Fruit fly (Drosophila melanogaster) whole organism, embryonic: Measurements from ENCODE around the gene Dredd.
A peak's percentile ranks its signal among the peaks of the same experiment; 100 is the strongest.

Source experiments
- Ada2b ChIP-seq: fragments of 200-800 bp; sonication (Bioruptor generic); IDR thresholded peaks from 2 replicates; pipeline ENCODE4 v1.3.6; 2022; ENCODE audit warnings: missing biosample characterization, missing genetic modification characterization
- Aef1 ChIP-seq: fragments of 200-800 bp; sonication (Bioruptor generic); IDR thresholded peaks from 3 replicates; pipeline ENCODE4 v1.3.6; 2022; ENCODE audit warnings: missing biosample characterization, missing genetic modification characterization
- Antp ChIP-seq: fragments of 200-800 bp; sonication (Bioruptor generic); optimal IDR thresholded peaks from 3 replicates; lab custom pipeline; 2016; ENCODE audit warnings: missing biosample characterization, missing genetic modification characterization
- Atf-2 ChIP-seq: fragments of 200-800 bp; sonication (Bioruptor generic); optimal IDR thresholded peaks from 2 replicates; lab custom pipeline; 2016; ENCODE audit warnings: missing biosample characterization, missing genetic modification characterization
- CG1024 ChIP-seq: fragments of 200-800 bp; sonication (Bioruptor generic); IDR thresholded peaks from 2 replicates; pipeline ENCODE4 v1.3.6; 2022; ENCODE audit warnings: missing biosample characterization, missing genetic modification characterization
- CG11560 ChIP-seq: fragments of 200-800 bp; sonication (Bioruptor generic); IDR thresholded peaks from 3 replicates; pipeline ENCODE4 v1.3.6; 2022; ENCODE audit warnings: missing biosample characterization, missing genetic modification characterization
- CG11695 ChIP-seq: fragments of 200-800 bp; sonication (Bioruptor generic); IDR thresholded peaks from 3 replicates; pipeline ENCODE4 v1.3.6; 2022; ENCODE audit warnings: missing biosample characterization, missing genetic modification characterization
- CG13123 ChIP-seq: fragments of 200-800 bp; sonication (Bioruptor generic); optimal IDR thresholded peaks from 2 replicates; lab custom pipeline; 2016; ENCODE audit warnings: missing biosample characterization, missing genetic modification characterization
- CG13287 ChIP-seq: fragments of 200-800 bp; sonication (Bioruptor generic); IDR thresholded peaks from 2 replicates; pipeline ENCODE4 v1.3.6; 2022; ENCODE audit warnings: missing biosample characterization, missing genetic modification characterization; ENCODE audit not compliant: partially characterized antibody
- CG13624 ChIP-seq: fragments of 200-800 bp; sonication (Bioruptor generic); optimal IDR thresholded peaks from 2 replicates; lab custom pipeline; 2016; ENCODE audit warnings: missing biosample characterization, missing genetic modification characterization
- CG15073 ChIP-seq: fragments of 200-800 bp; sonication (Bioruptor generic); optimal IDR thresholded peaks from 2 replicates; lab custom pipeline; 2016; ENCODE audit warnings: missing biosample characterization, missing genetic modification characterization
- CG15514 ChIP-seq: fragments of 200-800 bp; sonication (Bioruptor generic); optimal IDR thresholded peaks from 3 replicates; lab custom pipeline; 2017; ENCODE audit warnings: missing biosample characterization, missing genetic modification characterization, mild to moderate bottlenecking, moderate library complexity, missing genetic modification reagents
- CG17802 ChIP-seq: fragments of 200-800 bp; sonication (Bioruptor generic); optimal IDR thresholded peaks from 2 replicates; lab custom pipeline; 2018; ENCODE audit warnings: missing biosample characterization, mild to moderate bottlenecking, missing genetic modification characterization, moderate library complexity
- CG2199 ChIP-seq: fragments of 200-800 bp; sonication (Bioruptor generic); IDR thresholded peaks from 3 replicates; pipeline ENCODE4 v1.3.6; 2022; ENCODE audit warnings: missing biosample characterization, missing genetic modification characterization
- CG42726 ChIP-seq: fragments of 200-800 bp; sonication (Bioruptor generic); IDR thresholded peaks from 2 replicates; pipeline ENCODE4 v1.3.6; 2022; ENCODE audit warnings: missing biosample characterization, missing genetic modification characterization; ENCODE audit not compliant: partially characterized antibody
- CG4707 ChIP-seq: fragments of 200-800 bp; sonication (Bioruptor generic); optimal IDR thresholded peaks from 2 replicates; lab custom pipeline; 2018; ENCODE audit warnings: missing biosample characterization, mild to moderate bottlenecking, missing genetic modification characterization, moderate library complexity
- CG6272 ChIP-seq: fragments of 200-800 bp; sonication (Bioruptor generic); IDR thresholded peaks from 2 replicates; pipeline ENCODE4 v1.3.6; 2022; ENCODE audit warnings: missing biosample characterization, missing genetic modification characterization
- CG6654 ChIP-seq: fragments of 200-800 bp; sonication (Bioruptor generic); optimal IDR thresholded peaks from 2 replicates; lab custom pipeline; 2017; ENCODE audit warnings: missing biosample characterization, mild to moderate bottlenecking, missing genetic modification characterization
- CG7928 ChIP-seq: fragments of 200-800 bp; sonication (Bioruptor generic); optimal IDR thresholded peaks from 2 replicates; lab custom pipeline; 2017; ENCODE audit warnings: missing biosample characterization, mild to moderate bottlenecking, missing genetic modification characterization
- CG7987 ChIP-seq: fragments of 200-800 bp; sonication (Bioruptor generic); optimal IDR thresholded peaks from 2 replicates; lab custom pipeline; 2018; ENCODE audit warnings: missing biosample characterization, mild to moderate bottlenecking, missing genetic modification characterization, moderate library complexity
- CTCF ChIP-seq: fragments of 200-800 bp; sonication (Bioruptor generic); optimal IDR thresholded peaks from 2 replicates; lab custom pipeline; 2017; ENCODE audit warnings: missing biosample characterization, mild to moderate bottlenecking, missing genetic modification characterization, moderate library complexity
- Dbx ChIP-seq: fragments of 200-800 bp; sonication (Bioruptor generic); IDR thresholded peaks from 3 replicates; pipeline ENCODE4 v1.3.6; 2022; ENCODE audit warnings: missing biosample characterization, missing genetic modification characterization
- Gug ChIP-seq: fragments of 200-800 bp; sonication (Bioruptor generic); IDR thresholded peaks from 4 replicates; pipeline ENCODE4 v1.3.6; 2022; ENCODE audit warnings: missing biosample characterization, missing genetic modification characterization
- HLH4C ChIP-seq: fragments of 200-800 bp; sonication (Bioruptor generic); IDR thresholded peaks from 3 replicates; pipeline ENCODE4 v1.3.6; 2022; ENCODE audit warnings: missing biosample characterization, missing genetic modification characterization; ENCODE audit not compliant: partially characterized antibody
- Lim3 ChIP-seq: fragments of 200-800 bp; sonication (Bioruptor generic); IDR thresholded peaks from 2 replicates; pipeline ENCODE4 v1.3.6; 2022; ENCODE audit warnings: missing biosample characterization, missing genetic modification characterization
- Nf-YC ChIP-seq: fragments of 200-800 bp; optimal IDR thresholded peaks from 3 replicates; lab custom pipeline; 2019; ENCODE audit warnings: missing biosample characterization, mild to moderate bottlenecking, missing genetic modification characterization, moderate library complexity
- Taf1 ChIP-seq: fragments of 200-800 bp; sonication (Bioruptor generic); IDR thresholded peaks from 2 replicates; pipeline ENCODE4 v1.3.6; 2022; ENCODE audit warnings: missing biosample characterization, missing genetic modification characterization
- Tbp ChIP-seq: fragments of >200 bp; optimal IDR thresholded peaks from 2 replicates; lab custom pipeline; 2018; ENCODE audit warnings: missing biosample characterization, missing genetic modification characterization
- Xbp1 ChIP-seq: fragments of 200-800 bp; sonication (Bioruptor generic); optimal IDR thresholded peaks from 3 replicates; lab custom pipeline; 2016; ENCODE audit warnings: missing biosample characterization, mild to moderate bottlenecking, missing genetic modification characterization
- ase ChIP-seq: fragments of 200-800 bp; sonication (Bioruptor generic); IDR thresholded peaks from 3 replicates; pipeline ENCODE4 v1.3.6; 2022; ENCODE audit warnings: missing biosample characterization, missing genetic modification characterization
- cg ChIP-seq: fragments of 200-800 bp; sonication (Bioruptor generic); optimal IDR thresholded peaks from 3 replicates; lab custom pipeline; 2019; ENCODE audit warnings: missing biosample characterization, mild to moderate bottlenecking, missing genetic modification characterization, moderate library complexity
- dan ChIP-seq: fragments of 200-800 bp; sonication (Bioruptor generic); IDR thresholded peaks from 2 replicates; pipeline ENCODE4 v1.3.6; 2022; ENCODE audit warnings: missing biosample characterization, missing genetic modification characterization
- grau ChIP-seq: fragments of 200-800 bp; optimal IDR thresholded peaks from 3 replicates; lab custom pipeline; 2019; ENCODE audit warnings: missing biosample characterization, mild to moderate bottlenecking, missing genetic modification characterization, moderate library complexity
- hb ChIP-seq: fragments of 200-800 bp; sonication (Bioruptor generic); IDR thresholded peaks from 3 replicates; pipeline ENCODE4 v1.3.6; 2022; ENCODE audit warnings: missing biosample characterization, missing genetic modification characterization; ENCODE audit not compliant: partially characterized antibody
- ind ChIP-seq: fragments of 200-800 bp; sonication (Bioruptor generic); optimal IDR thresholded peaks from 3 replicates; lab custom pipeline; 2016; ENCODE audit warnings: missing biosample characterization, missing genetic modification characterization
- kah ChIP-seq: fragments of 200-800 bp; sonication (Bioruptor generic); optimal IDR thresholded peaks from 2 replicates; lab custom pipeline; 2018; ENCODE audit warnings: missing biosample characterization, mild to moderate bottlenecking, missing genetic modification characterization
- luna ChIP-seq: fragments of 200-800 bp; sonication (Bioruptor generic); optimal IDR thresholded peaks from 2 replicates; lab custom pipeline; 2016; ENCODE audit warnings: missing biosample characterization, missing genetic modification characterization
- maf-S ChIP-seq: fragments of 200-800 bp; sonication (Bioruptor generic); optimal IDR thresholded peaks from 2 replicates; lab custom pipeline; 2016; ENCODE audit warnings: missing biosample characterization, missing genetic modification characterization
- mld ChIP-seq: fragments of 200-800 bp; sonication (Bioruptor generic); IDR thresholded peaks from 3 replicates; pipeline ENCODE4 v1.3.6; 2022; ENCODE audit warnings: missing biosample characterization, missing genetic modification characterization; ENCODE audit not compliant: partially characterized antibody
- otp ChIP-seq: fragments of 200-800 bp; sonication (Bioruptor generic); IDR thresholded peaks from 3 replicates; pipeline ENCODE4, ENCODE4 v1.3.6; 2022; ENCODE audit warnings: missing biosample characterization, missing genetic modification characterization
- pfk ChIP-seq: fragments of 200-800 bp; sonication (Bioruptor generic); optimal IDR thresholded peaks from 2 replicates; lab custom pipeline; 2018; ENCODE audit warnings: missing biosample characterization, mild to moderate bottlenecking, missing genetic modification characterization, moderate library complexity
- pum ChIP-seq: fragments of 200-800 bp; sonication (Bioruptor generic); optimal IDR thresholded peaks from 2 replicates; lab custom pipeline; 2016; ENCODE audit warnings: missing biosample characterization, missing genetic modification characterization
- salm ChIP-seq: fragments of 200-800 bp; sonication (Bioruptor generic); optimal IDR thresholded peaks from 2 replicates; lab custom pipeline; 2018; ENCODE audit warnings: missing biosample characterization, mild to moderate bottlenecking, missing genetic modification characterization
- sc ChIP-seq, 3 experiments: fragments of >200 bp in 2 of 3; fragments of 200-800 bp in 1 of 3; sonication (Bioruptor generic) in 1 of 3; optimal IDR thresholded peaks; 2 replicates in 2 of 3; 3 replicates in 1 of 3; lab custom pipeline; 2017; ENCODE audit warnings: mild to moderate bottlenecking in 1 of 3, missing biosample characterization in 1 of 3, missing genetic modification characterization in 1 of 3, missing genetic modification reagents in 1 of 3
- sr ChIP-seq: fragments of 200-800 bp; sonication (Bioruptor generic); IDR thresholded peaks from 3 replicates; pipeline ENCODE4 v1.3.6; 2022; ENCODE audit warnings: missing biosample characterization, missing genetic modification characterization
- tgo ChIP-seq: fragments of 200-800 bp; sonication (Bioruptor generic); IDR thresholded peaks from 3 replicates; pipeline ENCODE4 v1.3.6; 2022; ENCODE audit warnings: missing biosample characterization, missing genetic modification characterization
- tio ChIP-seq: fragments of 200-800 bp; sonication (Bioruptor generic); optimal IDR thresholded peaks from 2 replicates; lab custom pipeline; 2017; ENCODE audit warnings: missing biosample characterization, missing genetic modification characterization, inconsistent platforms
- tll ChIP-seq, 2 experiments: fragments of 200-800 bp in 1 of 2; fragments of >200 bp in 1 of 2; sonication (Bioruptor generic) in 1 of 2; optimal IDR thresholded peaks; 2 replicates each; lab custom pipeline; 2017 to 2019; ENCODE audit warnings: missing biosample characterization in 2 of 2, missing genetic modification characterization in 2 of 2, mild to moderate bottlenecking in 1 of 2, moderate library complexity in 1 of 2
- unc-4 ChIP-seq: fragments of 200-800 bp; sonication (Bioruptor generic); IDR thresholded peaks from 2 replicates; pipeline ENCODE4 v1.3.6; 2022; ENCODE audit warnings: missing biosample characterization, missing genetic modification characterization; ENCODE audit not compliant: partially characterized antibody
- usp ChIP-seq: fragments of >200 bp; optimal IDR thresholded peaks from 2 replicates; lab custom pipeline; 2017; ENCODE audit warnings: missing biosample characterization, missing genetic modification characterization
- vnd ChIP-seq: fragments of 200-800 bp; sonication (Bioruptor generic); IDR thresholded peaks from 3 replicates; pipeline ENCODE4 v1.3.6; 2022; ENCODE audit warnings: missing biosample characterization, missing genetic modification characterization; ENCODE audit not compliant: partially characterized antibody

Gene Dredd

DNA sequence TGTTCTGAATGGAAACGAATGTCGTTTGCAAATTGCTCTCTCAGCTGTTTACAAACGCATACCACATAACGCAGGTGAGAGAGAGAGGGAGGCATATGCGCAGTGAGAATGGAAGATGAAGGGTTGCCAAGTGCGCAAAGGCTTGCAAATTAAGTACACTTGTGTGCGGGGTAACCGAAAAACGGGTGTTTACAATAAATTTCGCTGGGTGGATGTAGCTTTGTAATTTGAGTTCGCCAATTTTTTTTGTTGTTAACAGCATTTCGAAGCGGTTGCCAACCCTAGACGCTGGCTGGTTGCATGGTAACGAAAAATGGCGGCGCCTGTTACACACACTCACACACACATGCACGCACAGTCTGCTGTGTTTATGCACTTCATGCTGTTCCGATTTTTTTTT lies 19.6 kb upstream of the Dredd start (continued):
- TF ChIP-seq Dbx (GFP tag; lab: Robert Waterston, UW) (peak; percentile 95), kah (GFP tag; lab: Kevin White, UChicago) (peak; percentile 89), usp (GFP tag; lab: Kevin White, UChicago) (no peak), Tbp (GFP tag; lab: Kevin White, UChicago) (no peak), HLH4C (GFP tag; lab: Robert Waterston, UW) (peak; percentile 41; the same call in 1 of the 3 replicates), CG11560 (tag; lab: Robert Waterston, UW) (peak; percentile 85), CG7987 (GFP tag; lab: Kevin White, UChicago) (peak; percentile 88), maf-S (GFP tag; lab: Kevin White, UChicago) (peak; percentile 95), Aef1 (GFP tag; lab: Robert Waterston, UW) (peak; percentile 95), pum (peak; percentile 91), tll (GFP tag; optimal IDR thresholded peaks at IDR 0.05; lab: Kevin White, UChicago) (no peak), CG6272 (peak; percentile 89), CG42726 (no peak), CG13123 (peak; percentile 87), ase (peak; percentile 95), sc (optimal IDR thresholded peaks at IDR 0.05; lab: Kevin White, UChicago) (no peak), sc (GFP tag; optimal IDR thresholded peaks at IDR 0.05; lab: Kevin White, UChicago) (peak; percentile 90), Lim3 (peak; percentile 80), CG7928 (GFP tag; lab: Kevin White, UChicago) (peak; percentile 77), pfk (GFP tag; lab: Kevin White, UChicago) (peak; percentile 69), CG13624 (peak; percentile 97), Antp (peak; percentile 97), hb (GFP tag; lab: Robert Waterston, UW) (no peak), CG15514 (GFP tag; lab: Kevin White, UChicago) (peak; percentile 91), otp (GFP tag; lab: Robert Waterston, UW) (peak; percentile 98), luna (GFP tag; lab: Kevin White, UChicago) (peak; percentile 79), tgo (GFP tag; lab: Robert Waterston, UW) (peak; percentile 95), ind (GFP tag; lab: Kevin White, UChicago) (peak; percentile 96), CG13287 (GFP tag; lab: Robert Waterston, UW) (no peak), mld (GFP tag; lab: Robert Waterston, UW) (no peak), CTCF (GFP tag; lab: Kevin White, UChicago) (peak; percentile 61), sr (peak; percentile 91; the same call in 2 of the 3 replicates), CG1024 (peak; percentile 91), CG15073 (GFP tag; lab: Kevin White, UChicago) (peak; percentile 77), CG17802 (peak; percentile 80), grau (tag; lab: Kevin White, UChicago) (peak; percentile 93), vnd (GFP tag; lab: Robert Waterston, UW) (no peak), CG6654 (GFP tag; lab: Kevin White, UChicago) (peak; percentile 87), tio (GFP tag; lab: Kevin White, UChicago) (no peak), unc-4 (no peak), CG11695 (GFP tag; lab: Robert Waterston, UW) (peak; percentile 95), Gug (peak; percentile 95), Taf1 (GFP tag; lab: Robert Waterston, UW) (peak; percentile 95), dan (GFP tag; lab: Robert Waterston, UW) (peak; percentile 46), Nf-YC (tag; lab: Kevin White, UChicago) (peak; percentile 83), CG4707 (GFP tag; lab: Kevin White, UChicago) (peak; percentile 91), CG2199 (GFP tag; lab: Robert Waterston, UW) (peak; percentile 97), cg (GFP tag; lab: Kevin White, UChicago) (no peak), salm (tag; lab: Kevin White, UChicago) (peak; percentile 92), Atf-2 (GFP tag; lab: Kevin White, UChicago) (peak; percentile 93), Ada2b (GFP tag; lab: Robert Waterston, UW) (peak; percentile 96), Xbp1 (GFP tag; lab: Kevin White, UChicago) (peak; percentile 94)
